Worm (Caenorhabditis elegans) whole organism, L3 larva: ENCODE measurements around the gene F54H12.2.
"Not testable (repeated sequence)": the region's sequence is repeated elsewhere in the genome, so short reads cannot be mapped to it uniquely, and the experiment has no call there.

ENCODE experiments used
- egl-27 ChIP-seq: sonication (generic microtip); optimal IDR thresholded peaks from 4 replicates; lab custom pipeline; 2017; ENCODE audit warnings: missing biosample characterization, missing genetic modification reagents, missing genetic modification characterization
- elt-2 ChIP-seq: sonication (generic microtip); optimal IDR thresholded peaks from 2 replicates; lab custom pipeline; 2016; ENCODE audit warnings: missing genetic modification reagents, mild to moderate bottlenecking, missing genetic modification characterization, missing compliant biosample characterization
- lsy-12 ChIP-seq: sonication (generic microtip); optimal IDR thresholded peaks from 2 replicates; lab custom pipeline; 2016; ENCODE audit warnings: mild to moderate bottlenecking, missing genetic modification characterization, missing compliant biosample characterization
- nhr-28 ChIP-seq: fragments of 150-350 bp; optimal IDR thresholded peaks from 2 replicates; lab custom pipeline; 2014; ENCODE audit warnings: missing biosample characterization, missing genetic modification characterization

- not testable (repeated sequence) for TF ChIP-seq egl-27; lsy-12 (tag; lab: Kevin White, UChicago); elt-2 (tag; lab: Kevin White, UChicago); nhr-28 (tag; lab: Kevin White, UChicago)
Measured at ce11 chrIII:7962641-7963040, 1.7 kb upstream of the F54H12.2 start, which contains the start of gene F54H12.4.
